Worm (Caenorhabditis elegans): ENCODE results near the gene nhr-54.

The nhr-54 gene

ce11 chrV:16499006-16499405, 6.7 kb downstream of the nhr-54 start, which contains the start of gene F36D3.1:
F36D3.1 (plus strand) TSS chrV:16499352.
- TF ChIP-seq ceh-28 (tag; optimal IDR thresholded peaks at IDR 0.05): peak; percentile 36
- TF ChIP-seq aly-2 (tag; optimal IDR thresholded peaks at IDR 0.05): no peak
- peak; percentile 22 for TF ChIP-seq hmg-11 (tag; optimal IDR thresholded peaks at IDR 0.05)
- peak; percentile 15 for TF ChIP-seq skn-1 (tag; optimal IDR thresholded peaks at IDR 0.05)
- peak; percentile 58 for TF ChIP-seq pha-4 (tag; optimal IDR thresholded peaks at IDR 0.05)
- peak; percentile 70 for TF ChIP-seq snpc-4 (tag; optimal IDR thresholded peaks at IDR 0.05)
- peak; percentile 64 for TF ChIP-seq lin-15B (tag; optimal IDR thresholded peaks at IDR 0.05)
- TF ChIP-seq nhr-237 (tag; optimal IDR thresholded peaks at IDR 0.05): no peak
- peak; percentile 70 for TF ChIP-seq nfya-1 (tag; optimal IDR thresholded peaks at IDR 0.05; ENCODE audit: insufficient read depth)
- TF ChIP-seq elt-2 (tag; optimal IDR thresholded peaks at IDR 0.05): peak; percentile 19

- no peak for TF ChIP-seq mdl-1 (tag; optimal IDR thresholded peaks at IDR 0.05)
- no peak for TF ChIP-seq nhr-43 (tag; optimal IDR thresholded peaks at IDR 0.05; ENCODE audit: poor library complexity, severe bottlenecking)
Measured at ce11 chrV:16497504-16497903, 8.2 kb downstream of the nhr-54 start, which contains the start of gene srh-136. srh-136 (minus strand) TSS chrV:16497596.

DNA sequence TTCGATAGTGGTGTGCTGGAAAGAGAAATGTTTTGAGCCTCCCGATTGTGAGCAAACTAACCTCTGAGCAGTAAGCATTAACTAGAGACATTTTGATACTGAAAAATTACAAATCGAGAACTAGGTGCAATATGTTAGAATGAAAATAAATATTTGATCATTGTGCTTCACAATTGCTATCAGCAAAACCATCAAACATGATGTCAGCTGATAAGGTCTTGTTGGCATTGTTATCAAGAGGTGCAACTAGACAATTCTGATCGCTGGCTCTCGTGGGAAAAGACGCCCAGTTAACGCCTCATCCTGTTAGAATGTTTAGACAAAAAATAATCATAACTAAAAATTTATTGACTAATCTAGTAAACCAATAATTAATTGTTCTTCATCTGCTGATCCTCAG, 11.4 kb downstream of the nhr-54 start, which contains the start of gene comt-2:
comt-2 (minus strand) TSS at position 131 of the 400 bp plus-strand sequence.
- TF ChIP-seq elt-2 (tag; optimal IDR thresholded peaks at IDR 0.05) (peak; percentile 88), daf-12 (tag; optimal IDR thresholded peaks at IDR 0.05) (no peak), pqm-1 (tag; optimal IDR thresholded peaks at IDR 0.05) (peak; percentile 63)

- TF ChIP-seq aly-2 (tag; optimal IDR thresholded peaks at IDR 0.05) (no peak), zag-1 (tag; optimal IDR thresholded peaks at IDR 0.05) (no peak), ama-1 (optimal IDR thresholded peaks at IDR 0.05) (no peak), mml-1 (tag; optimal IDR thresholded peaks at IDR 0.05) (no peak), fkh-10 (GFP tag; optimal IDR thresholded peaks at IDR 0.05) (no peak), egl-27 (tag; optimal IDR thresholded peaks at IDR 0.05) (no peak), sea-2 (GFP tag; optimal IDR thresholded peaks at IDR 0.05) (no peak), unc-62 (GFP tag; optimal IDR thresholded peaks at IDR 0.05) (no peak), nhr-43 (tag; optimal IDR thresholded peaks at IDR 0.05; ENCODE audit: poor library complexity, severe bottlenecking) (no peak), lin-15B (tag; optimal IDR thresholded peaks at IDR 0.05) (no peak), daf-12 (tag; optimal IDR thresholded peaks at IDR 0.05) (no peak), pqm-1 (tag; optimal IDR thresholded peaks at IDR 0.05) (no peak), nhr-12 (tag; optimal IDR thresholded peaks at IDR 0.05) (no peak), nhr-237 (tag; optimal IDR thresholded peaks at IDR 0.05) (no peak), mdl-1 (tag; optimal IDR thresholded peaks at IDR 0.05) (no peak), ceh-16 (tag; optimal IDR thresholded peaks at IDR 0.05) (no peak), pha-4 (tag; optimal IDR thresholded peaks at IDR 0.05) (no peak), nhr-76 (tag; optimal IDR thresholded peaks at IDR 0.05) (no peak), egl-5 (tag; optimal IDR thresholded peaks at IDR 0.05) (no peak), elt-1 (tag; optimal IDR thresholded peaks at IDR 0.05) (no peak)
Measured at ce11 chrV:16488172-16488571, 17.6 kb downstream of the nhr-54 start, which contains the start of gene sqst-4. sqst-4 (plus strand) TSS chrV:16488472.

DNA sequence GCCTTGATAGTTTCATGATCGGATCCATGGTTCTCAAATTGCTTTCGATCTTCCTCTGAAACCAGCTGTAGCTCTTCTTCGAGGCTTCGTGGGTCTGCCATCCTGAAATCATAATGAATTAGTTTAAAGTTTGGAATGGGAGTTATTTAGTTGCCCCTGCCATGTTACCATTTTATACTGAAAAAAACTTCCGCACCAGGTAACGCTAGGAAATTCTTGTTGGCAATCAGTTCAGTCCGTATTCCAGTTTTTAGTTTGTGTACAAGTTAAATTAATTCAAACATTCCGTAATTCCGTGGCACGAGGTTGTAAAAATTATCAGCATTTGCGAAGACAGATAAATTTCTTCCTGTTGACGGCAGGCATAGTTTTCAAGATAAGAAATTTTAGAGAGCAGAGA, 18.3 kb downstream of the nhr-54 start, which contains the start of gene Y32B12A.5:
Y32B12A.5 (minus strand) TSS at position 101 of the 400 bp plus-strand sequence.
- no peak for TF ChIP-seq elt-3 (tag; optimal IDR thresholded peaks at IDR 0.05)
- peak; percentile 10 for TF ChIP-seq elt-2 (tag; optimal IDR thresholded peaks at IDR 0.05)

DNA sequence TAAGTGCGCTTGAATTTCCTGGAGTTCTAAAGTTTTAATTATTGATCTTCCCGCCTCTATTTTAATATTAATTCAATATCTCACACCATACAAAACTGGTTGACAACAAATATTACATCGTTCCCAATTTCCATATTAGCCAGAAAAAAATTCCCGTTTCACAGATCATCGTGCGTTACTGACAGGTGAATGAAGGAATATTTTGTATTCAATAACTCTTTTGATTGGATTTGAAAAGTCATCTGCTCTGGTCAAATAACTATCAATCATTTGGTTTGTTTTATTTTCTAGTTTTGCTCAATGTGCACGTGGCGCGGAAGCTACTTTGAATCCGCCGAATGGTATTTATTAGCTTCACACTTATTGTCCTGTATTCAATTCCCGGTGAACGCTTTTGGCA, 22.0 kb downstream of the nhr-54 start, which contains the start of gene srh-139:
srh-139 (plus strand) TSS at position 301 of the 400 bp plus-strand sequence.
- TF ChIP-seq unc-62 (GFP tag; optimal IDR thresholded peaks at IDR 0.05): no peak
- no peak for TF ChIP-seq eor-1 (tag; optimal IDR thresholded peaks at IDR 0.05)
- TF ChIP-seq nfya-1 (tag; optimal IDR thresholded peaks at IDR 0.05; ENCODE audit: insufficient read depth): no peak
- no peak for TF ChIP-seq mml-1 (tag; optimal IDR thresholded peaks at IDR 0.05)
- TF ChIP-seq nhr-25 (tag; optimal IDR thresholded peaks at IDR 0.05): no peak
- TF ChIP-seq elt-1 (tag; optimal IDR thresholded peaks at IDR 0.05): no peak

DNA sequence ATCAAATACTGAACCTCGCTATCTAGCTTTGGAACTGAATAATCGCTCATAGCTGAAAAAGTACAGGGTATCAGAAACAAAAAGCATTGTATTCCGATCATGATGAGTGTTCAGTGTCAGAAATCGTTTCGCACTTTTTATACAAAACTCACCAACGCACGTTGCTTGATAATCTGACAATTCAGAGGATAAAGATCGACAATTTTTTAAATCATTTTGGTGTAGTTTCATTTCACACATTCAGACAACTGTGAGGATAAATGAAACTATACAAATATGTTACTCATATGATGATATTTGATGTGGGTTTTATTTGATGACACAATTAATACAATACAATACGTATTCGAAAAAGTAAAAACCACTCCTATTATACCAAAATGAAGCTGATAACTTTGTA, 22.7 kb downstream of the nhr-54 start, which contains the start of gene F57E7.2:
F57E7.2 (minus strand) TSS at position 101 of the 400 bp plus-strand sequence.
- TF ChIP-seq ceh-16 (tag; optimal IDR thresholded peaks at IDR 0.05) (no peak), ama-1 (optimal IDR thresholded peaks at IDR 0.05) (no peak), nhr-12 (tag; optimal IDR thresholded peaks at IDR 0.05) (no peak), mdl-1 (tag; optimal IDR thresholded peaks at IDR 0.05) (no peak), nhr-25 (tag; optimal IDR thresholded peaks at IDR 0.05) (no peak), jun-1 (tag; optimal IDR thresholded peaks at IDR 0.05) (no peak), nfya-1 (tag; optimal IDR thresholded peaks at IDR 0.05; ENCODE audit: insufficient read depth) (no peak), skn-1 (tag; optimal IDR thresholded peaks at IDR 0.05) (no peak), nhr-77 (tag; optimal IDR thresholded peaks at IDR 0.05) (no peak), hmg-11 (tag; optimal IDR thresholded peaks at IDR 0.05) (no peak), snpc-4 (tag; optimal IDR thresholded peaks at IDR 0.05) (no peak), daf-12 (tag; optimal IDR thresholded peaks at IDR 0.05) (no peak), pha-4 (tag; optimal IDR thresholded peaks at IDR 0.05) (no peak), lin-39 (tag; optimal IDR thresholded peaks at IDR 0.05) (no peak), ceh-9 (tag; optimal IDR thresholded peaks at IDR 0.05) (no peak), unc-62 (GFP tag; optimal IDR thresholded peaks at IDR 0.05) (no peak), egl-5 (tag; optimal IDR thresholded peaks at IDR 0.05) (no peak), aly-2 (tag; optimal IDR thresholded peaks at IDR 0.05) (no peak), pqm-1 (tag; optimal IDR thresholded peaks at IDR 0.05) (no peak), egl-27 (tag; optimal IDR thresholded peaks at IDR 0.05) (no peak)
